Fruit fly (Drosophila melanogaster) whole organism, prepupa: ENCODE results near the gene Max.

Experiments used
- CG10669 ChIP-seq: fragments of 200-800 bp; sonication (Bioruptor generic); optimal IDR thresholded peaks from 3 replicates; lab custom pipeline; 2018; ENCODE audit warnings: missing biosample characterization, mild to moderate bottlenecking, missing genetic modification characterization, moderate library complexity
- CG3919 ChIP-seq: fragments of 200-800 bp; sonication (Bioruptor generic); optimal IDR thresholded peaks from 3 replicates; lab custom pipeline; 2016; ENCODE audit warnings: missing biosample characterization, missing genetic modification characterization
- CG6854 ChIP-seq: fragments of 200-800 bp; sonication (Bioruptor generic); optimal IDR thresholded peaks from 2 replicates; lab custom pipeline; 2017; ENCODE audit warnings: missing biosample characterization, mild to moderate bottlenecking, missing genetic modification characterization
- Lpt ChIP-seq: fragments of 200-800 bp; sonication (Bioruptor generic); optimal IDR thresholded peaks from 3 replicates; lab custom pipeline; 2016; ENCODE audit warnings: missing biosample characterization, missing genetic modification characterization

DNA sequence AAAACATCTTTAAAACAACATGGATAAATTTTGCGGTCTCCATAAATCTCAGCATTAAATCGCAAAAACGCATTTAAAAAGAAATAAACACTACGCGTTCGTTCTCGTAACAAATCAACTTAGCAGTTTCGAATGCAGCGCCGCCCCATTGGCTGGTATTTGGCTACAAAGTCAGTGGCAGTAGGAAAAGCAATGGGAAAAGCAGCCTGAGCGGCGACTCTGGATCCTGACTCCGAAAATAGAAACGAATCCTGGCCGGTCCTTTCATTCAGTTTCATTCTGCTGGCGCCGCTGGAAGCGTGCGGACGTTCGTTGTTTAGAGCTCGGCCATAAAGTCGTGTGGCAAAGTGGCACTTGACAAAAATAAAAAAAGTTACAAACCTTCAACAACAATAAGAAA lies 11.5 kb upstream of the Max start, which contains the start of gene CG14086:
- TF ChIP-seq CG6854 (GFP tag; lab: Kevin White, UChicago) = no peak
- no peak for TF ChIP-seq Lpt
- no peak for TF ChIP-seq CG10669
- TF ChIP-seq CG3919 = no peak
